Worm (Caenorhabditis elegans) whole organism, late embryonic: ENCODE measurements around the gene C17G10.6.

Experiments used
- dve-1 ChIP-seq: sonication (generic microtip); optimal IDR thresholded peaks from 2 replicates; lab custom pipeline; 2017; ENCODE audit warnings: antibody characterized with exemption, mild to moderate bottlenecking, missing genetic modification characterization, missing compliant biosample characterization
- fkh-10 ChIP-seq: fragments of 150-350 bp; optimal IDR thresholded peaks from 2 replicates; lab custom pipeline; 2014; ENCODE audit warnings: missing biosample characterization, missing genetic modification reagents, missing genetic modification characterization

DNA sequence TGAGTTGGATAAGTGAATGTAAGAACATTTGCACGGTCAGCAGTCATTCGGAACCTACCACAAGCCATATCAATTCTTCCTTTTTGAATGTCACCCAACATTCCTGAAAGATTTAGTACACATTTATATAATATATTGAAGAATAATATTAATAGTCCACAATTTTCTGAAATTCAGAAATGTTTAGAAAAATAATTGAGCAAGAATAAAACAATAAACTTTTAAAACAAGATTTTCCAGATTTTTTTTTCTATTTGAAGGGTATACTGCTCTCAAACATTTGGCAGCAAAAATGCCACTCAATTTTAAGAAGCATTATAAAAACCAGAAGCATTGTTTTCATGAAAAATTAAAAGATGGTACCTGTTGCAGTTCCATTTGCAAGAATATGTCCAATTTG lies 33.7 kb upstream of the C17G10.6 start, which contains the start of gene F59E12.8:
- no peak for TF ChIP-seq dve-1 (tag; lab: Kevin White, UChicago)
- TF ChIP-seq fkh-10 = no peak
